Worm (Caenorhabditis elegans): ENCODE measurements around the gene cwc-15.
A peak's percentile ranks its signal among the peaks of the same experiment; 100 is the strongest.

Gene cwc-15

ce11 chrV:15982733-15983344 is 40.3 kb upstream of the cwc-15 start, which contains the start of the genes fbxa-99 and F36G9.13:
Gene fbxa-99, minus strand, starts transcription at chrV:15982854.
Gene F36G9.13, plus strand, starts transcription at chrV:15983294.
- TF ChIP-seq jun-1 (tag; optimal IDR thresholded peaks at IDR 0.05) (no peak), lin-13 (GFP tag; optimal IDR thresholded peaks at IDR 0.05) (peak; percentile 22), duxl-1 (tag; optimal IDR thresholded peaks at IDR 0.05; ENCODE audit: poor library complexity) (no peak), nhr-28 (tag; optimal IDR thresholded peaks at IDR 0.05) (peak; percentile 48), nhr-6 (tag; optimal IDR thresholded peaks at IDR 0.05) (no peak), pqm-1 (tag; optimal IDR thresholded peaks at IDR 0.05) (peak; percentile 34), sdz-12 (GFP tag; optimal IDR thresholded peaks at IDR 0.05) (no peak), ceh-44 (GFP tag; IDR thresholded peaks at IDR 0.05) (no peak), zip-2 (tag; optimal IDR thresholded peaks at IDR 0.05) (no peak), spr-3 (GFP tag; optimal IDR thresholded peaks at IDR 0.05) (no peak), lin-1 (GFP tag; IDR thresholded peaks at IDR 0.05) (no peak), nhr-102 (tag; optimal IDR thresholded peaks at IDR 0.05) (no peak), daf-16 (GFP tag; optimal IDR thresholded peaks at IDR 0.05) (no peak), daf-16 (tag; optimal IDR thresholded peaks at IDR 0.05) (peak; percentile 72), hif-1 (tag; optimal IDR thresholded peaks at IDR 0.05) (no peak), daf-19 (GFP tag; conservative IDR thresholded peaks at IDR 0.05) (no peak), ceh-32 (tag; optimal IDR thresholded peaks at IDR 0.05; ENCODE audit: poor library complexity) (no peak), ZK337.2 (GFP tag; IDR thresholded peaks at IDR 0.05) (no peak), daf-8 (GFP tag; IDR thresholded peaks at IDR 0.05) (no peak), mxl-3 (GFP tag; optimal IDR thresholded peaks at IDR 0.05) (no peak), vab-7 (GFP tag; IDR thresholded peaks at IDR 0.05) (no peak), mep-1 (tag; optimal IDR thresholded peaks at IDR 0.05) (no peak), fos-1 (tag; optimal IDR thresholded peaks at IDR 0.05) (no peak), nhr-76 (tag; optimal IDR thresholded peaks at IDR 0.05) (no peak), hlh-11 (tag; optimal IDR thresholded peaks at IDR 0.05) (peak; percentile 21), F49E8.2 (tag; optimal IDR thresholded peaks at IDR 0.05; ENCODE audit: borderline replicate concordance) (no peak), dmd-6 (GFP tag; IDR thresholded peaks at IDR 0.05) (peak; percentile 41), lsy-2 (tag; optimal IDR thresholded peaks at IDR 0.05) (no peak), nhr-77 (tag; optimal IDR thresholded peaks at IDR 0.05) (peak; percentile 21), ceh-82 (tag; optimal IDR thresholded peaks at IDR 0.05) (no peak), hlh-30 (tag; optimal IDR thresholded peaks at IDR 0.05; ENCODE audit: insufficient read depth) (no peak), tra-1 (GFP tag; IDR thresholded peaks at IDR 0.05) (no peak), F10B5.3 (tag; optimal IDR thresholded peaks at IDR 0.05) (no peak), ZK546.5 (tag; optimal IDR thresholded peaks at IDR 0.05) (no peak)

- no peak for TF ChIP-seq php-3 (GFP tag; IDR thresholded peaks at IDR 0.05)
- TF ChIP-seq ztf-7 (tag; optimal IDR thresholded peaks at IDR 0.05), result no peak
- TF ChIP-seq ctbp-1 (GFP tag; IDR thresholded peaks at IDR 0.05), result no peak
- no peak for TF ChIP-seq pqm-1 (tag; optimal IDR thresholded peaks at IDR 0.05)
- TF ChIP-seq aha-1 (tag), result peak; percentile 15
- TF ChIP-seq daf-19 (GFP tag; conservative IDR thresholded peaks at IDR 0.05), result no peak
Observed at ce11 chrV:15988074-15988473, 35.1 kb upstream of the cwc-15 start, which contains the start of gene F36G9.15. Gene F36G9.15, minus strand, starts transcription at chrV:15988174.

- peak; percentile 2 for TF ChIP-seq aha-1 (tag)
Observed at ce11 chrV:15991850-15992249, 31.3 kb upstream of the cwc-15 start, which contains the start of gene C06C6.7. Gene C06C6.7, plus strand, starts transcription at chrV:15992150.
